Worm (Caenorhabditis elegans) whole organism, L1 larva: ENCODE results near the gene mex-6.

ENCODE experiments used
- C04F5.9 ChIP-seq: sonication (generic microtip); optimal IDR thresholded peaks from 2 replicates; lab custom pipeline; 2016; ENCODE audit warnings: missing genetic modification characterization, missing compliant biosample characterization
- C34B4.2 ChIP-seq: sonication (generic microtip); optimal IDR thresholded peaks from 2 replicates; lab custom pipeline; 2017; ENCODE audit warnings: mild to moderate bottlenecking, missing genetic modification characterization, missing compliant biosample characterization
- Y116A8C.19 ChIP-seq: sonication (generic microtip); optimal IDR thresholded peaks from 2 replicates; lab custom pipeline; 2016; ENCODE audit warnings: missing compliant biosample characterization, missing genetic modification characterization, borderline replicate concordance
- aly-2 ChIP-seq: fragments of 150-350 bp; optimal IDR thresholded peaks from 2 replicates; lab custom pipeline; 2014; ENCODE audit warnings: missing biosample characterization, missing genetic modification characterization
- ceh-82 ChIP-seq, 3 experiments: fragments of 150-350 bp in 1 of 3; sonication (generic microtip) in 2 of 3; optimal IDR thresholded peaks; 2 replicates each; lab custom pipeline; 2014 to 2017; ENCODE audit warnings: missing biosample characterization in 3 of 3, missing genetic modification characterization in 3 of 3
- ceh-88 ChIP-seq: fragments of 200-800 bp; sonication (Bioruptor generic); IDR thresholded peaks from 2 replicates; pipeline ENCODE4 v1.3.6; 2022; ENCODE audit warnings: missing genetic modification characterization, missing compliant biosample characterization
- ceh-90 ChIP-seq: sonication (generic microtip); optimal IDR thresholded peaks from 2 replicates; lab custom pipeline; 2016; ENCODE audit warnings: missing genetic modification characterization, missing compliant biosample characterization
- ces-1 ChIP-seq: fragments of 150-350 bp; optimal IDR thresholded peaks from 2 replicates; lab custom pipeline; 2014; ENCODE audit warnings: missing biosample characterization, missing genetic modification reagents, missing genetic modification characterization
- efl-3 ChIP-seq: fragments of 200-800 bp; sonication (Bioruptor generic); optimal IDR thresholded peaks from 2 replicates; lab custom pipeline; 2018; ENCODE audit warnings: mild to moderate bottlenecking, missing genetic modification characterization, missing compliant biosample characterization
- egl-27 ChIP-seq, 2 experiments: fragments of 150-350 bp in 1 of 2; sonication (generic microtip); optimal IDR thresholded peaks; 3 replicates each; lab custom pipeline; 2017 to 2018; ENCODE audit warnings: missing biosample characterization in 2 of 2, missing genetic modification characterization in 2 of 2, missing genetic modification reagents in 2 of 2
- elt-3 ChIP-seq, 6 experiments: fragments of 150-350 bp in 1 of 6; sonication (generic microtip); optimal IDR thresholded peaks; 2 replicates each; lab custom pipeline; 2017 to 2018; ENCODE audit warnings: missing biosample characterization in 6 of 6, missing genetic modification characterization in 6 of 6, inconsistent platforms in 1 of 6
- fkh-10 ChIP-seq: sonication (generic microtip); optimal IDR thresholded peaks from 2 replicates; lab custom pipeline; 2017; ENCODE audit warnings: missing biosample characterization, missing genetic modification reagents, missing genetic modification characterization
- fos-1 ChIP-seq: fragments of 150-350 bp; optimal IDR thresholded peaks from 2 replicates; lab custom pipeline; 2014; ENCODE audit warnings: missing biosample characterization, missing genetic modification characterization
- hlh-17 ChIP-seq: fragments of 200-800 bp; sonication (Bioruptor generic); optimal IDR thresholded peaks from 2 replicates; lab custom pipeline; 2018; ENCODE audit warnings: missing genetic modification characterization, mild to moderate bottlenecking, missing compliant biosample characterization, moderate library complexity, borderline replicate concordance
- hlh-4 ChIP-seq: sonication (generic microtip); optimal IDR thresholded peaks from 2 replicates; lab custom pipeline; 2016; ENCODE audit warnings: mild to moderate bottlenecking, missing genetic modification characterization, missing compliant biosample characterization
- irx-1 ChIP-seq: sonication (generic microtip); optimal IDR thresholded peaks from 2 replicates; lab custom pipeline; 2016; ENCODE audit warnings: missing genetic modification characterization, missing compliant biosample characterization
- jun-1 ChIP-seq: fragments of 150-350 bp; optimal IDR thresholded peaks from 2 replicates; lab custom pipeline; 2014; ENCODE audit warnings: missing biosample characterization, missing genetic modification reagents, missing genetic modification characterization
- lin-13 ChIP-seq: fragments of 150-350 bp; optimal IDR thresholded peaks from 2 replicates; lab custom pipeline; 2014; ENCODE audit warnings: missing biosample characterization, missing genetic modification reagents, missing genetic modification characterization
- lin-14 ChIP-seq: fragments of 200-800 bp; sonication (Bioruptor generic); optimal IDR thresholded peaks from 2 replicates; lab custom pipeline; 2018; ENCODE audit warnings: mild to moderate bottlenecking, missing genetic modification characterization, moderate library complexity, missing compliant biosample characterization
- lin-35 ChIP-seq, 2 experiments: fragments of 150-350 bp; optimal IDR thresholded peaks; 2 replicates each; lab custom pipeline; 2014; ENCODE audit warnings: missing biosample characterization in 2 of 2, missing genetic modification characterization in 2 of 2, missing genetic modification reagents in 2 of 2
- lin-39 ChIP-seq: fragments of 150-350 bp; optimal IDR thresholded peaks from 2 replicates; lab custom pipeline; 2014; ENCODE audit warnings: missing biosample characterization, missing genetic modification reagents, missing genetic modification characterization
- lir-3 ChIP-seq: sonication (generic microtip); optimal IDR thresholded peaks from 2 replicates; lab custom pipeline; 2016; ENCODE audit warnings: mild to moderate bottlenecking, missing genetic modification characterization, moderate library complexity, missing compliant biosample characterization; ENCODE audit not compliant: poor library complexity
- mab-9 ChIP-seq: fragments of 200-800 bp; sonication (Bioruptor generic); IDR thresholded peaks from 2 replicates; pipeline ENCODE4 v1.3.6; 2022; ENCODE audit warnings: missing genetic modification reagents, missing genetic modification characterization, missing compliant biosample characterization
- mdl-1 ChIP-seq, 2 experiments: fragments of 150-350 bp; optimal IDR thresholded peaks; 2 replicates each; lab custom pipeline; 2014 to 2017; ENCODE audit warnings: missing biosample characterization in 2 of 2, missing genetic modification characterization in 2 of 2, inconsistent platforms in 1 of 2
- mef-2 ChIP-seq: fragments of 150-350 bp; optimal IDR thresholded peaks from 2 replicates; lab custom pipeline; 2014; ENCODE audit warnings: missing biosample characterization, missing genetic modification characterization
- nhr-11 ChIP-seq: fragments of 150-350 bp; optimal IDR thresholded peaks from 2 replicates; lab custom pipeline; 2014; ENCODE audit warnings: missing biosample characterization, missing genetic modification characterization
- nhr-12 ChIP-seq: sonication (generic microtip); optimal IDR thresholded peaks from 2 replicates; lab custom pipeline; 2017; ENCODE audit warnings: missing biosample characterization, missing genetic modification characterization
- nhr-19 ChIP-seq: fragments of 200-800 bp; sonication (Bioruptor generic); conservative IDR thresholded peaks from 2 replicates; pipeline ENCODE4 v1.3.6; 2022; ENCODE audit warnings: missing genetic modification characterization, missing compliant biosample characterization
- nhr-20 ChIP-seq: sonication (generic microtip); optimal IDR thresholded peaks from 2 replicates; lab custom pipeline; 2016; ENCODE audit warnings: mild to moderate bottlenecking, missing genetic modification characterization, missing compliant biosample characterization
- nhr-47 ChIP-seq: sonication (generic microtip); optimal IDR thresholded peaks from 2 replicates; lab custom pipeline; 2016; ENCODE audit warnings: mild to moderate bottlenecking, missing genetic modification characterization, moderate library complexity, missing compliant biosample characterization
- nhr-71 ChIP-seq: sonication (generic microtip); optimal IDR thresholded peaks from 2 replicates; lab custom pipeline; 2016; ENCODE audit warnings: mild to moderate bottlenecking, missing genetic modification characterization, moderate library complexity, missing compliant biosample characterization
- nhr-77 ChIP-seq: fragments of 150-350 bp; optimal IDR thresholded peaks from 2 replicates; lab custom pipeline; 2014; ENCODE audit warnings: missing biosample characterization, missing genetic modification characterization
- nhr-84 ChIP-seq: sonication (generic microtip); optimal IDR thresholded peaks from 2 replicates; lab custom pipeline; 2017; ENCODE audit warnings: missing biosample characterization, missing genetic modification characterization
- nhr-85 ChIP-seq: sonication (generic microtip); peaks from one replicate; lab custom pipeline; 2016; ENCODE audit warnings: missing genetic modification characterization, inconsistent platforms, missing compliant biosample characterization
- nhr-90 ChIP-seq: sonication (generic microtip); optimal IDR thresholded peaks from 2 replicates; lab custom pipeline; 2016; ENCODE audit warnings: mild to moderate bottlenecking, missing genetic modification characterization, missing compliant biosample characterization; ENCODE audit not compliant: poor library complexity
- pqm-1 ChIP-seq: sonication (generic microtip); optimal IDR thresholded peaks from 3 replicates; lab custom pipeline; 2017; ENCODE audit warnings: missing biosample characterization, missing genetic modification characterization
- skn-1 ChIP-seq: fragments of 150-350 bp; optimal IDR thresholded peaks from 2 replicates; lab custom pipeline; 2014; ENCODE audit warnings: missing biosample characterization, missing genetic modification characterization
- sox-4 ChIP-seq: sonication (generic microtip); optimal IDR thresholded peaks from 2 replicates; lab custom pipeline; 2016; ENCODE audit warnings: missing genetic modification characterization, missing compliant biosample characterization
- sptf-1 ChIP-seq: fragments of 150-350 bp; optimal IDR thresholded peaks from 2 replicates; lab custom pipeline; 2014; ENCODE audit warnings: missing biosample characterization, missing genetic modification characterization
- swsn-7 ChIP-seq: sonication (generic microtip); optimal IDR thresholded peaks from 2 replicates; lab custom pipeline; 2016; ENCODE audit warnings: missing genetic modification characterization, missing compliant biosample characterization
- tbx-2 ChIP-seq: sonication (generic microtip); optimal IDR thresholded peaks from 2 replicates; lab custom pipeline; 2016; ENCODE audit warnings: missing genetic modification characterization, missing compliant biosample characterization
- unc-130 ChIP-seq: fragments of 150-350 bp; optimal IDR thresholded peaks from 2 replicates; lab custom pipeline; 2017; ENCODE audit warnings: missing biosample characterization, missing genetic modification characterization, inconsistent platforms
- unc-30 ChIP-seq: sonication (generic microtip); optimal IDR thresholded peaks from 2 replicates; lab custom pipeline; 2017; ENCODE audit warnings: missing biosample characterization, missing genetic modification characterization
- unc-62 ChIP-seq: fragments of 150-350 bp; optimal IDR thresholded peaks from 2 replicates; lab custom pipeline; 2014; ENCODE audit warnings: missing biosample characterization, missing genetic modification reagents, missing genetic modification characterization
- unc-86 ChIP-seq: sonication (generic microtip); optimal IDR thresholded peaks from 2 replicates; lab custom pipeline; 2016; ENCODE audit warnings: missing genetic modification characterization, missing compliant biosample characterization
- unc-98 ChIP-seq: fragments of 200-800 bp; sonication (Bioruptor generic); IDR thresholded peaks from 2 replicates; pipeline ENCODE4 v1.3.6; 2022; ENCODE audit warnings: missing genetic modification characterization, missing compliant biosample characterization
- vab-15 ChIP-seq: sonication (generic microtip); optimal IDR thresholded peaks from 2 replicates; lab custom pipeline; 2017; ENCODE audit warnings: missing genotype, mild to moderate bottlenecking, missing genetic modification characterization, missing compliant biosample characterization
- xbp-1 ChIP-seq: sonication (generic microtip); optimal IDR thresholded peaks from 2 replicates; lab custom pipeline; 2016; ENCODE audit warnings: missing genetic modification characterization, missing compliant biosample characterization
- zag-1 ChIP-seq: fragments of 150-350 bp; optimal IDR thresholded peaks from 2 replicates; lab custom pipeline; 2014; ENCODE audit warnings: missing biosample characterization, missing genetic modification characterization
- ztf-4 ChIP-seq: fragments of 150-350 bp; optimal IDR thresholded peaks from 2 replicates; lab custom pipeline; 2014; ENCODE audit warnings: missing biosample characterization, missing genetic modification characterization

mex-6 gene

DNA sequence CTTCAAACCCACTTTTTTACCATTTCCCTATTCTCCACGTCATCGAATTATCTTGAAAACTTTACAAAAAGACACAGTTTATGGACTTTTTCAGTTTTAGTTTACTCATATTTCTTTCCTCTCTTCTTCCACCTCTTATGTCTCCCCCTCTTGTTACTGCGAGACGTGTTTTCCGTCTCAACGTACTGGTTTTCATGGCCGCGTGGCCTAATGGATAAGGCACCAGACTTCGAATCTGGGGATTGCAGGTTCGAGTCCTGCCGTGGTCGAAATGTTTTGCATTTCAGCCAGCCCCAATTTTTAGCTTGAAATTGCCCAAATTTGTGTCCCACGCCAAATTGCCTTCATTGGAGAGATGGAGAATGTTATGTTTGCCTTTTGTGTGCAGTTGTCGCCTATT is 42.1 kb downstream of the mex-6 start (continued):
- TF ChIP-seq unc-98 (GFP tag; lab: Robert Waterston, UW), result no peak
- TF ChIP-seq C34B4.2 (tag; lab: Kevin White, UChicago), result no peak
- TF ChIP-seq nhr-77 (tag; lab: Kevin White, UChicago), result peak; percentile 17
- TF ChIP-seq unc-62 (GFP tag; lab: Kevin White, UChicago), result no peak
- no peak for TF ChIP-seq nhr-11 (tag; lab: Kevin White, UChicago)
- TF ChIP-seq mdl-1 (tag; optimal IDR thresholded peaks at IDR 0.05; lab: Kevin White, UChicago), result peak in 1 of 2 experiments; percentile 13
- TF ChIP-seq mab-9 (GFP tag; lab: Robert Waterston, UW), result no peak
- peak; percentile 50 for TF ChIP-seq lin-14 (GFP tag; lab: Kevin White, UChicago)
- TF ChIP-seq lin-35 (GFP tag; optimal IDR thresholded peaks at IDR 0.05; lab: Kevin White, UChicago), result peak; percentile 11 to 54
- TF ChIP-seq nhr-71 (tag; lab: Kevin White, UChicago), result peak; percentile 55
- TF ChIP-seq ceh-82 (tag; optimal IDR thresholded peaks at IDR 0.05; lab: Kevin White, UChicago), result peak in 1 of 3 experiments; percentile 12
- no peak for TF ChIP-seq fkh-10
- no peak for TF ChIP-seq vab-15 (tag; lab: Kevin White, UChicago)
- no peak for TF ChIP-seq aly-2 (tag; lab: Kevin White, UChicago)
- TF ChIP-seq lin-39 (tag; lab: Kevin White, UChicago), result no peak
- TF ChIP-seq nhr-20 (tag; lab: Kevin White, UChicago), result peak; percentile 46
- TF ChIP-seq unc-30, result no peak
- TF ChIP-seq zag-1 (tag; lab: Kevin White, UChicago), result no peak
- no peak for TF ChIP-seq ztf-4 (tag; lab: Kevin White, UChicago)
- TF ChIP-seq unc-86 (tag; lab: Kevin White, UChicago), result no peak
- peak in 1 of 6 experiments; percentile 17 for TF ChIP-seq elt-3 (tag; optimal IDR thresholded peaks at IDR 0.05; lab: Kevin White, UChicago)
- no peak for TF ChIP-seq nhr-12
- no peak for TF ChIP-seq hlh-4
- peak; percentile 25 for TF ChIP-seq xbp-1 (tag; lab: Kevin White, UChicago)
- TF ChIP-seq nhr-19 (GFP tag; lab: Robert Waterston, UW), result 0 out of 2 replicates have a peak, but pooled peaks have one; percentile 25

DNA sequence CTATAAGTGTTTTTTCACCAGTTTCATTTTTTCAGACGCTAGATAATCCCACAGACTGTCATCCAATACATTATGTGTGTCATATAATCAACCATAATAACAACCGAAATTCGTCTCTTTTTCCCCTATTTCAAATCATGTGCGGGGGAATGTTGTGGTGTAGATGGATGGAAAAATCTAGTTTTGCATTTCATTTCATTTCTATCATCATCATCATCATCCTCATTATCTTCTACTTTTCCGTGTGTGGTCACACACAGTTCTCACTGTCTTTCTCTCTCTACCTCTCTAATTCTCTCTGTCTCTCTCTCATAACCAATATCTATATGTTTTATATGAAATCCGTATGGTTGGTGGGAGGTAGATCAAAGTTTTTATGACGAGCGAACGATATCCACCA is 49.4 kb downstream of the mex-6 start:
- TF ChIP-seq irx-1 (no peak), ces-1 (GFP tag; lab: Kevin White, UChicago) (no peak), fos-1 (no peak), ceh-90 (tag; lab: Kevin White, UChicago) (no peak), nhr-12 (no peak), lin-39 (tag; lab: Kevin White, UChicago) (no peak), nhr-47 (tag; lab: Kevin White, UChicago) (no peak), unc-62 (GFP tag; lab: Kevin White, UChicago) (no peak), sptf-1 (no peak), nhr-90 (tag; lab: Kevin White, UChicago) (peak; percentile 51), mdl-1 (tag; optimal IDR thresholded peaks at IDR 0.05; lab: Kevin White, UChicago) (no peak), hlh-17 (GFP tag; lab: Kevin White, UChicago) (no peak), C04F5.9 (no peak), tbx-2 (tag; lab: Kevin White, UChicago) (no peak), unc-98 (GFP tag; lab: Robert Waterston, UW) (no peak), lin-13 (GFP tag; lab: Kevin White, UChicago) (no peak), ztf-4 (tag; lab: Kevin White, UChicago) (no peak), ceh-88 (GFP tag; lab: Robert Waterston, UW) (no peak), fkh-10 (no peak), sox-4 (tag; lab: Kevin White, UChicago) (no peak), efl-3 (GFP tag; lab: Kevin White, UChicago) (no peak), Y116A8C.19 (tag; lab: Kevin White, UChicago) (no peak), nhr-85 (tag; lab: Kevin White, UChicago) (peak; percentile 80), aly-2 (tag; lab: Kevin White, UChicago) (no peak), zag-1 (tag; lab: Kevin White, UChicago) (no peak), pqm-1 (tag; lab: Kevin White, UChicago) (no peak), nhr-19 (GFP tag; lab: Robert Waterston, UW) (0 out of 2 replicates have a peak, but pooled peaks have one; percentile 12), nhr-77 (tag; lab: Kevin White, UChicago) (no peak), jun-1 (tag; lab: Kevin White, UChicago) (no peak), lir-3 (tag; lab: Kevin White, UChicago) (no peak), lin-35 (GFP tag; optimal IDR thresholded peaks at IDR 0.05; lab: Kevin White, UChicago) (peak in 1 of 2 experiments; percentile 24), mef-2 (tag; lab: Kevin White, UChicago) (no peak), skn-1 (tag; lab: Kevin White, UChicago) (no peak), egl-27 (tag; optimal IDR thresholded peaks at IDR 0.05; lab: Kevin White, UChicago) (no peak), nhr-84 (no peak), swsn-7 (tag; lab: Kevin White, UChicago) (peak; percentile 6), unc-130 (no peak)
